Worm (Caenorhabditis elegans) whole organism, mixed stage, embryonic: ENCODE results near the gene skn-1.

Experiments
- ceh-39 ChIP-seq: fragments of 150-350 bp; optimal IDR thresholded peaks from 2 replicates; lab custom pipeline; 2014; ENCODE audit warnings: missing biosample characterization, missing genetic modification characterization
- elt-3 ChIP-seq: fragments of 150-350 bp; optimal IDR thresholded peaks from 2 replicates; lab custom pipeline; 2014; ENCODE audit warnings: missing biosample characterization, missing genetic modification characterization
- flh-1 ChIP-seq: fragments of 200-800 bp; sonication (Bioruptor generic); optimal IDR thresholded peaks from 2 replicates; lab custom pipeline; 2018; ENCODE audit warnings: mild to moderate bottlenecking, missing genetic modification characterization, moderate library complexity, missing compliant biosample characterization
- lin-13 ChIP-seq: fragments of 150-350 bp; optimal IDR thresholded peaks from 2 replicates; lab custom pipeline; 2014; ENCODE audit warnings: missing biosample characterization, missing genetic modification characterization
- mep-1 ChIP-seq: fragments of 150-350 bp; optimal IDR thresholded peaks from 2 replicates; lab custom pipeline; 2017; ENCODE audit warnings: missing biosample characterization, missing genetic modification reagents, missing genetic modification characterization, inconsistent platforms
- nhr-28 ChIP-seq: fragments of 150-350 bp; optimal IDR thresholded peaks from 2 replicates; lab custom pipeline; 2014; ENCODE audit warnings: missing biosample characterization, missing genetic modification characterization
- pha-4 ChIP-seq: fragments of 150-350 bp; optimal IDR thresholded peaks from 2 replicates; lab custom pipeline; 2018; ENCODE audit warnings: missing biosample characterization, missing genetic modification reagents, missing genetic modification characterization
- unc-62 ChIP-seq: fragments of 150-350 bp; optimal IDR thresholded peaks from 2 replicates; lab custom pipeline; 2014; ENCODE audit warnings: missing biosample characterization, missing genetic modification reagents, missing genetic modification characterization
- zip-8 ChIP-seq: fragments of 150-350 bp; optimal IDR thresholded peaks from 2 replicates; lab custom pipeline; 2014; ENCODE audit warnings: missing biosample characterization, missing genetic modification characterization
- ztf-11 ChIP-seq: fragments of 150-350 bp; optimal IDR thresholded peaks from 2 replicates; lab custom pipeline; 2014; ENCODE audit warnings: missing biosample characterization, missing genetic modification characterization

DNA sequence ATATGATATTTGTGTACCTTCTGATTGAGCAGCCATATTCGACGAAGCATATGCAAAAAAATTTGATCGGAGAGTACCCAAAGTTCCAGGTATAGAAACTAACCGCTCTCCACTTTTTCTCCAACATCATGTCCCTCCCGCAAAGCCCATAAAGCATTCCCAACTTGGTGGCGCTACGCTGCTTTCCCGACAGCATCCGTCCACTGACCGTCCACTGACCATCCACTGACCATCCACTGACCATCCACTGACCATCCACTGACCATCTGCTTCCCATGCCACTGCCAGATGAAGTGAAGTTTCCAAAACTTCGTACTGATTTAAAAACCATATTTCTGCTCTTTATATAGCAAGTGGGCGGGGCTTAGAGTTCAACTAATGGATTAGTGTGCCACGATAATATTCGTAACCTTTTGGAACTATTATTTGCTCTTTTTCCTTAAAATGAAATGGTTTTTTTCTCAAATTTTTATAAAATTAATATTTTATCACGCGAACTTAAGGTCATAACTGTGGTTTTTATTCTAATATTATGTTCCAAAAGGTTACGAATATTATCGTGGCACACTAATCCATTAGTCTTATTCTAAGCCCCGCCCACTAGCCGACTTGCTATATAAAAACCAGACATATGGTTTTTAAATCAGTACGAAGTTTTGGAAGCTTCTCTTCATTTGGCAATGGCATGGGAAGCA, 30.3 kb upstream of the skn-1 start, which contains the start of gene C55C3.8:
- TF ChIP-seq mep-1 (tag; lab: Kevin White, UChicago) (no peak), nhr-28 (tag; lab: Kevin White, UChicago) (no peak), pha-4 (tag; lab: Kevin White, UChicago) (no peak), elt-3 (tag; lab: Kevin White, UChicago) (no peak), ceh-39 (tag; lab: Kevin White, UChicago) (no peak), flh-1 (no peak), zip-8 (tag; lab: Kevin White, UChicago) (no peak), unc-62 (GFP tag; lab: Kevin White, UChicago) (no peak), ztf-11 (tag; lab: Kevin White, UChicago) (no peak), lin-13 (tag; lab: Kevin White, UChicago) (no peak)
